Worm (Caenorhabditis elegans) whole organism, late embryonic: ENCODE measurements around the gene clec-59.

Experiments
- C38D4.7 ChIP-seq: fragments of 200-800 bp; sonication (Bioruptor generic); optimal IDR thresholded peaks from 2 replicates; lab custom pipeline; 2018; ENCODE audit warnings: mild to moderate bottlenecking, missing genetic modification characterization, moderate library complexity, missing compliant biosample characterization
- F13H6.1 ChIP-seq: sonication (generic microtip); optimal IDR thresholded peaks from 2 replicates; lab custom pipeline; 2016; ENCODE audit warnings: missing genetic modification characterization, missing compliant biosample characterization
- T23F11.4 ChIP-seq: fragments of 200-800 bp; sonication (Bioruptor generic); optimal IDR thresholded peaks from 2 replicates; lab custom pipeline; 2018; ENCODE audit warnings: mild to moderate bottlenecking, missing genetic modification characterization, missing compliant biosample characterization
- Y22D7AL.16 ChIP-seq: sonication (generic microtip); optimal IDR thresholded peaks from 2 replicates; lab custom pipeline; 2016; ENCODE audit warnings: missing genetic modification characterization, missing compliant biosample characterization
- ceh-14 ChIP-seq: sonication (generic microtip); optimal IDR thresholded peaks from 2 replicates; lab custom pipeline; 2016; ENCODE audit warnings: missing genotype, missing genetic modification characterization, missing compliant biosample characterization
- ceh-18 ChIP-seq: sonication (generic microtip); optimal IDR thresholded peaks from 2 replicates; lab custom pipeline; 2016; ENCODE audit warnings: missing genetic modification characterization, missing compliant biosample characterization
- ceh-2 ChIP-seq: sonication (generic microtip); optimal IDR thresholded peaks from 2 replicates; lab custom pipeline; 2016; ENCODE audit warnings: missing genotype, missing genetic modification characterization, missing compliant biosample characterization
- ceh-24 ChIP-seq: sonication (generic microtip); optimal IDR thresholded peaks from 2 replicates; lab custom pipeline; 2016; ENCODE audit warnings: mild to moderate bottlenecking, missing genetic modification characterization, missing compliant biosample characterization
- ceh-31 ChIP-seq: sonication (generic microtip); optimal IDR thresholded peaks from 2 replicates; lab custom pipeline; 2016; ENCODE audit warnings: missing genetic modification characterization, missing compliant biosample characterization
- ceh-34 ChIP-seq: sonication (generic microtip); optimal IDR thresholded peaks from 2 replicates; lab custom pipeline; 2016; ENCODE audit warnings: mild to moderate bottlenecking, missing genetic modification characterization, missing compliant biosample characterization
- ceh-48 ChIP-seq: sonication (generic microtip); optimal IDR thresholded peaks from 2 replicates; lab custom pipeline; 2016; ENCODE audit warnings: missing genetic modification characterization, inconsistent platforms, missing compliant biosample characterization
- ceh-6 ChIP-seq: fragments of 200-800 bp; sonication (Bioruptor generic); optimal IDR thresholded peaks from 2 replicates; lab custom pipeline; 2018; ENCODE audit warnings: mild to moderate bottlenecking, missing genetic modification characterization, missing compliant biosample characterization
- ceh-9 ChIP-seq: sonication (generic microtip); optimal IDR thresholded peaks from 2 replicates; lab custom pipeline; 2016; ENCODE audit warnings: mild to moderate bottlenecking, missing genetic modification characterization, inconsistent platforms, missing compliant biosample characterization
- che-1 ChIP-seq: sonication (generic microtip); optimal IDR thresholded peaks from 2 replicates; lab custom pipeline; 2016; ENCODE audit warnings: mild to moderate bottlenecking, missing genetic modification characterization, missing compliant biosample characterization
- dve-1 ChIP-seq: sonication (generic microtip); optimal IDR thresholded peaks from 2 replicates; lab custom pipeline; 2017; ENCODE audit warnings: antibody characterized with exemption, mild to moderate bottlenecking, missing genetic modification characterization, missing compliant biosample characterization
- ets-4 ChIP-seq: sonication (generic microtip); optimal IDR thresholded peaks from 2 replicates; lab custom pipeline; 2016; ENCODE audit warnings: missing genetic modification characterization, missing compliant biosample characterization
- eyg-1 ChIP-seq: sonication (generic microtip); optimal IDR thresholded peaks from 2 replicates; lab custom pipeline; 2016; ENCODE audit warnings: missing genotype, missing genetic modification characterization, missing compliant biosample characterization
- fax-1 ChIP-seq: sonication (generic microtip); optimal IDR thresholded peaks from 2 replicates; lab custom pipeline; 2016; ENCODE audit warnings: missing genotype, missing genetic modification characterization, missing compliant biosample characterization
- fkh-10 ChIP-seq: fragments of 150-350 bp; optimal IDR thresholded peaks from 2 replicates; lab custom pipeline; 2014; ENCODE audit warnings: missing biosample characterization, missing genetic modification reagents, missing genetic modification characterization
- hlh-13 ChIP-seq: fragments of 200-800 bp; sonication (Bioruptor generic); optimal IDR thresholded peaks from 2 replicates; lab custom pipeline; 2018; ENCODE audit warnings: mild to moderate bottlenecking, missing genetic modification characterization, missing compliant biosample characterization
- hlh-15 ChIP-seq: sonication (generic microtip); optimal IDR thresholded peaks from 2 replicates; lab custom pipeline; 2016; ENCODE audit warnings: missing genetic modification characterization, missing compliant biosample characterization
- hlh-8 ChIP-seq: sonication (generic microtip); optimal IDR thresholded peaks from 2 replicates; lab custom pipeline; 2016; ENCODE audit warnings: missing genotype, missing genetic modification characterization, missing compliant biosample characterization
- lin-11 ChIP-seq: fragments of 200-800 bp; sonication (Bioruptor generic); optimal IDR thresholded peaks from 2 replicates; lab custom pipeline; 2018; ENCODE audit warnings: mild to moderate bottlenecking, missing genetic modification characterization, missing compliant biosample characterization
- madf-2 ChIP-seq: sonication (generic microtip); optimal IDR thresholded peaks from 2 replicates; lab custom pipeline; 2017; ENCODE audit warnings: missing genetic modification characterization, missing compliant biosample characterization
- mec-3 ChIP-seq: sonication (generic microtip); optimal IDR thresholded peaks from 2 replicates; lab custom pipeline; 2016; ENCODE audit warnings: borderline replicate concordance, missing genetic modification characterization, missing compliant biosample characterization
- nfya-1 ChIP-seq: sonication (generic microtip); optimal IDR thresholded peaks from 2 replicates; lab custom pipeline; 2017; ENCODE audit warnings: missing genetic modification characterization, mild to moderate bottlenecking, missing compliant biosample characterization, antibody characterized with exemption, moderate library complexity
- nhr-232 ChIP-seq: sonication (generic microtip); optimal IDR thresholded peaks from 2 replicates; lab custom pipeline; 2016; ENCODE audit warnings: missing genetic modification characterization, missing compliant biosample characterization
- pag-3 ChIP-seq: sonication (generic microtip); optimal IDR thresholded peaks from 2 replicates; lab custom pipeline; 2016; ENCODE audit warnings: missing compliant biosample characterization, missing genetic modification characterization, borderline replicate concordance
- pat-9 ChIP-seq: fragments of 200-800 bp; sonication (Bioruptor generic); optimal IDR thresholded peaks from 2 replicates; lab custom pipeline; 2018; ENCODE audit warnings: mild to moderate bottlenecking, missing genetic modification characterization, moderate library complexity, missing compliant biosample characterization
- pax-1 ChIP-seq: fragments of 150-350 bp; optimal IDR thresholded peaks from 2 replicates; lab custom pipeline; 2014; ENCODE audit warnings: missing biosample characterization, missing genetic modification characterization
- rnt-1 ChIP-seq: sonication (generic microtip); optimal IDR thresholded peaks from 2 replicates; lab custom pipeline; 2016; ENCODE audit warnings: missing genetic modification characterization, missing compliant biosample characterization
- sox-4 ChIP-seq: sonication (generic microtip); optimal IDR thresholded peaks from 2 replicates; lab custom pipeline; 2017; ENCODE audit warnings: mild to moderate bottlenecking, missing genetic modification characterization, inconsistent platforms, missing compliant biosample characterization
- syd-9 ChIP-seq: sonication (generic microtip); optimal IDR thresholded peaks from 2 replicates; lab custom pipeline; 2016; ENCODE audit warnings: mild to moderate bottlenecking, missing genetic modification characterization, moderate library complexity, missing compliant biosample characterization
- tbx-2 ChIP-seq: sonication (generic microtip); optimal IDR thresholded peaks from 2 replicates; lab custom pipeline; 2016; ENCODE audit warnings: missing genetic modification characterization, missing compliant biosample characterization
- unc-3 ChIP-seq, 2 experiments: fragments of 200-800 bp in 1 of 2; sonication (Bioruptor generic) in 1 of 2; sonication (generic microtip) in 1 of 2; conservative IDR thresholded peaks in 1 of 2; optimal IDR thresholded peaks in 1 of 2; 2 replicates each; pipeline versions ENCODE4 v1.3.6 to Lab custom; 2016 to 2022; ENCODE audit warnings: missing compliant biosample characterization in 2 of 2, missing genetic modification characterization in 2 of 2, missing genetic modification reagents in 1 of 2
- unc-42 ChIP-seq: sonication (generic microtip); optimal IDR thresholded peaks from 2 replicates; lab custom pipeline; 2016; ENCODE audit warnings: missing genotype, missing genetic modification characterization, missing compliant biosample characterization
- unc-86 ChIP-seq: sonication (generic microtip); optimal IDR thresholded peaks from 2 replicates; lab custom pipeline; 2016; ENCODE audit warnings: missing genetic modification characterization, missing compliant biosample characterization
- ztf-16 ChIP-seq: sonication (generic microtip); optimal IDR thresholded peaks from 2 replicates; lab custom pipeline; 2017; ENCODE audit warnings: missing genetic modification characterization, missing compliant biosample characterization

The clec-59 gene

DNA sequence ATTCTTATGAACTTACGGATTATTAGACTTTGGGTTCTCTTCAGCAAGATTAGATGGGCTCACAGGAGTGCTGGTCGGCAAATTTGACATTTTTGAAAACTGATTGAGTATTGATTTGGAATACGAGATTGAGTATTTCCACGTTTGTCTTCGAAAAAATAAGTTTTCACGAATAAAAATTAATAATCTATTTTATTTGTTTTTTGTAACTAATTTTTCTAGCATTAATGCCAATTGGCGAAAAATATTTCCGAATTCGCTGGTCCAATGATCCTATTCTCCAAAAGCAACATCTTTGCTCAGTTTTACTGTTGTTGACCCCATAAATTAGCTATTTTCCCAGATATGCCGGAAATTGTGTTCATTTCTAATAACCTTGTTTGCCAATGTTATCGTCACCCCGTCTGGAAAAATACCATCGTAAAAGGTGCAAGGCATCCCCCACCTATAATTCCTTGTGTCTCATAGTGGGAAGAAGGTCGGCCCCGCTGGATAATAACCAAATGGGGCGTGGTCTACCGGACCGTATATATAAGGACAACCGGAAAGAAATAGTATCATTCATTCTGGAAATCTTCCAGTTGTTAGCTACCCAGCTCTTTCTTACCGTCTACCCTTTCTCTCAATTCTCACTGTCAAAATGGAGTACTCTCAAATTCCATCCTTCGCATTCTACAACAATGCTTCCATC is 14.9 kb downstream of the clec-59 start, which contains the start of the genes ZK673.6 and sdz-37:
TSS of gene ZK673.6 (minus strand) at position 101 of the 691 bp plus-strand sequence.
TSS of gene sdz-37 (plus strand) at position 641 of the 691 bp plus-strand sequence.
- TF ChIP-seq pax-1 (tag; lab: Kevin White, UChicago) (no peak), mec-3 (tag; lab: Kevin White, UChicago) (no peak), hlh-13 (GFP tag; lab: Kevin White, UChicago) (no peak), sox-4 (tag; lab: Kevin White, UChicago) (no peak), syd-9 (tag; lab: Kevin White, UChicago) (no peak), ceh-34 (tag; lab: Kevin White, UChicago) (no peak), unc-3 (GFP tag; conservative IDR thresholded peaks at IDR 0.05; lab: Robert Waterston, UW) (no peak), unc-3 (tag; optimal IDR thresholded peaks at IDR 0.05; lab: Kevin White, UChicago) (no peak), pat-9 (tag; lab: Kevin White, UChicago) (no peak), ceh-2 (no peak), ceh-18 (no peak), C38D4.7 (no peak), eyg-1 (tag; lab: Kevin White, UChicago) (no peak), F13H6.1 (no peak), ceh-24 (tag; lab: Kevin White, UChicago) (no peak), rnt-1 (tag; lab: Kevin White, UChicago) (no peak), ceh-48 (tag; lab: Kevin White, UChicago) (no peak), lin-11 (no peak)
- TF ChIP-seq, all 69 proteins: peak for 0

ce11 chrII:10461207-10461606 is 18.0 kb downstream of the clec-59 start, which contains the start of gene ZK673.5:
Gene ZK673.5 (plus strand): TSS chrII:10461507.
- TF ChIP-seq unc-3 (GFP tag; conservative IDR thresholded peaks at IDR 0.05; lab: Robert Waterston, UW) (no peak), unc-3 (tag; optimal IDR thresholded peaks at IDR 0.05; lab: Kevin White, UChicago) (no peak), nhr-232 (no peak), ceh-14 (no peak), ets-4 (no peak), hlh-8 (tag; lab: Kevin White, UChicago) (no peak), T23F11.4 (no peak), ceh-6 (no peak), madf-2 (tag; lab: Kevin White, UChicago) (no peak), hlh-13 (GFP tag; lab: Kevin White, UChicago) (no peak), unc-86 (no peak)

DNA sequence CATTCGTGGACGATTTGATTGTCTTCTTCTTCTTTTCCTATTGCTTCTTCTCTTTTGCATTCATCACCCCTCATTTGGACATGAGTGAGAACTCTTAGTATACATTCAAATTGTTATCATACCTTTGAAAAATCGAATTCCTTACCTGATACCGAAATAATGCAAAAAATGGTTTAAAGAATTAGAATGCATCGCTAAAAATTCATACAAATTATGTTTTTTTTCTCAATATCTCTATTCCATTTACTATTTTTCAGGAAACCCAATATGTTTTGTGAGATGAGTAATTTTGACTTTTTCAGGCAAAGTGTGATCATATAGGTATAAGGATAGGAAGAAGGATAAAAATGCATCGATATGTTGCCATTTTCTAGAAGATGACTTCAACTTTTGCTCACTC is 22.3 kb downstream of the clec-59 start, which contains the start of gene ZK673.11:
TSS of gene ZK673.11 (plus strand) at position 301 of the 400 bp plus-strand sequence.
- no peak for TF ChIP-seq fkh-10
- TF ChIP-seq ceh-9 = no peak
- TF ChIP-seq nfya-1 (tag; lab: Kevin White, UChicago) = no peak
- no peak for TF ChIP-seq dve-1 (tag; lab: Kevin White, UChicago)
- no peak for TF ChIP-seq ceh-34 (tag; lab: Kevin White, UChicago)
- TF ChIP-seq nhr-232 = no peak
- TF ChIP-seq mec-3 (tag; lab: Kevin White, UChicago) = no peak
- TF ChIP-seq tbx-2 (tag; lab: Kevin White, UChicago) = no peak
- no peak for TF ChIP-seq ceh-24 (tag; lab: Kevin White, UChicago)
- no peak for TF ChIP-seq che-1 (tag; lab: Kevin White, UChicago)
- no peak for TF ChIP-seq unc-42
- TF ChIP-seq ztf-16 (tag; lab: Kevin White, UChicago) = no peak
- TF ChIP-seq ceh-14 = no peak
- TF ChIP-seq Y22D7AL.16 (tag; lab: Kevin White, UChicago) = no peak
- no peak for TF ChIP-seq eyg-1 (tag; lab: Kevin White, UChicago)
- no peak for TF ChIP-seq ceh-6
- TF ChIP-seq, all 69 proteins: peak for 0

DNA sequence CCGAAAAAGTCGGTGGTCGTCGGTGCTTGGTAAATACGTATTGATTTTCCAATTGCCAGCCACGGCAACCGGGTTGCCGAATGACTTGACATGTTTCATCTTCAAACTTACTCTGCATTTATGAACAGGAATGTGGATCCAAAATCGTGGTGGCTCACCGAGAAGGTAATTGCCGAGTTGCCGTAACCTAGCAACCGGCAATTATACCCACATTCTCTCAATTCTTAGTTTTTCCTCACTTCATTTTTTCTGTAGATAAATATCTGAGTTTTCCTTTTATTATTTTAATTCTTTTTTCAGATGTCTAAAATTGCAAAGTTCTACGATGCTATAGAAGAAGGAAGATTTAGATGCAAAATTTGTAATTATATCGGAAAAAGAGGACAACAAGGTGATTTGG is 26.6 kb downstream of the clec-59 start, which contains the start of gene ZK673.4:
TSS of gene ZK673.4 (plus strand) at position 301 of the 400 bp plus-strand sequence.
- TF ChIP-seq nfya-1 (tag; lab: Kevin White, UChicago) (no peak), F13H6.1 (no peak), hlh-15 (tag; lab: Kevin White, UChicago) (no peak), ceh-34 (tag; lab: Kevin White, UChicago) (no peak), ceh-31 (tag; lab: Kevin White, UChicago) (no peak), ceh-18 (no peak), pag-3 (tag; lab: Kevin White, UChicago) (no peak), syd-9 (tag; lab: Kevin White, UChicago) (no peak), fax-1 (no peak), sox-4 (tag; lab: Kevin White, UChicago) (no peak)
